Fruit fly (Drosophila melanogaster): ENCODE data around the gene Hsp60A.
A peak's percentile ranks its signal among the peaks of the same experiment; 100 is the strongest.

Hsp60A gene

dm6 chrX:11081242-11081641, 27.0 kb upstream of the Hsp60A start (continued):
- TF ChIP-seq klu (GFP tag; IDR thresholded peaks at IDR 0.05), result 0 out of 2 replicates have a peak, but pooled peaks have one; percentile 14
- no peak for TF ChIP-seq nom (GFP tag; optimal IDR thresholded peaks at IDR 0.05)
- no peak for TF ChIP-seq CG2199 (GFP tag; IDR thresholded peaks at IDR 0.05)
- TF ChIP-seq vvl (GFP tag; IDR thresholded peaks at IDR 0.05), result peak; percentile 47; the same call in 1 of the 2 replicates
- no peak for TF ChIP-seq Fer1 (GFP tag; optimal IDR thresholded peaks at IDR 0.05)
- TF ChIP-seq CG4617 (GFP tag; optimal IDR thresholded peaks at IDR 0.05; ENCODE audit: borderline replicate concordance), result no peak
- TF ChIP-seq Dll (GFP tag; IDR thresholded peaks at IDR 0.05; ENCODE audit: partially characterized antibody), result no peak
- no peak for TF ChIP-seq cas (GFP tag; IDR thresholded peaks at IDR 0.05)
- no peak for TF ChIP-seq Fer2 (tag; optimal IDR thresholded peaks at IDR 0.05)
- no peak for TF ChIP-seq her (GFP tag; optimal IDR thresholded peaks at IDR 0.05)
- no peak for TF ChIP-seq abd-A (tag; optimal IDR thresholded peaks at IDR 0.05)
- no peak for TF ChIP-seq CG1832 (GFP tag; optimal IDR thresholded peaks at IDR 0.05)
- TF ChIP-seq psq (GFP tag; optimal IDR thresholded peaks at IDR 0.05), result no peak
- TF ChIP-seq CG14667 (GFP tag; IDR thresholded peaks at IDR 0.05), result 0 out of 2 replicates have a peak, but pooled peaks have one; percentile 34
- no peak for TF ChIP-seq CG33213 (GFP tag; optimal IDR thresholded peaks at IDR 0.05)
- TF ChIP-seq CG9797 (GFP tag; optimal IDR thresholded peaks at IDR 0.05), result no peak
- no peak; the same call in 2 of the 3 replicates for TF ChIP-seq CG17361 (GFP tag; IDR thresholded peaks at IDR 0.05)
- TF ChIP-seq CG7556 (GFP tag; optimal IDR thresholded peaks at IDR 0.05), result peak; percentile 76
- peak; percentile 78 for TF ChIP-seq sens (GFP tag)
- TF ChIP-seq wdn (GFP tag; IDR thresholded peaks at IDR 0.05), result no peak
- no peak for TF ChIP-seq CG13296 (GFP tag; optimal IDR thresholded peaks at IDR 0.05)
- no peak for TF ChIP-seq vnd (GFP tag; IDR thresholded peaks at IDR 0.05; ENCODE audit: partially characterized antibody)
- TF ChIP-seq ase (GFP tag; IDR thresholded peaks at IDR 0.05), result no peak
- TF ChIP-seq gem (tag; optimal IDR thresholded peaks at IDR 0.05), result peak; percentile 75
- no peak for TF ChIP-seq CrebB (tag; optimal IDR thresholded peaks at IDR 0.05)
- TF ChIP-seq bowl (GFP tag; IDR thresholded peaks at IDR 0.05), result no peak
- TF ChIP-seq CG10654 (GFP tag; optimal IDR thresholded peaks at IDR 0.05), result no peak
- TF ChIP-seq Nf-YA (GFP tag; IDR thresholded peaks at IDR 0.05), result no peak
- no peak for TF ChIP-seq CG12744 (GFP tag; optimal IDR thresholded peaks at IDR 0.05)
- peak; percentile 55; the same call in 1 of the 2 replicates for TF ChIP-seq sob (GFP tag; IDR thresholded peaks at IDR 0.05)
- peak; percentile 40 for TF ChIP-seq D19A (tag; optimal IDR thresholded peaks at IDR 0.05)
- no peak; the same call in 1 of the 2 replicates for TF ChIP-seq Rx (GFP tag; IDR thresholded peaks at IDR 0.05)
- TF ChIP-seq gfzf (GFP tag; optimal IDR thresholded peaks at IDR 0.05), result no peak
- TF ChIP-seq ssp (GFP tag; IDR thresholded peaks at IDR 0.05), result 0 out of 2 replicates have a peak, but pooled peaks have one; percentile 17
- 0 out of 3 replicates have a peak, but pooled peaks have one; percentile 24 for TF ChIP-seq gce (GFP tag; IDR thresholded peaks at IDR 0.05)
- TF ChIP-seq Antp (GFP tag; optimal IDR thresholded peaks at IDR 0.05), result no peak
- no peak for TF ChIP-seq CG17912 (GFP tag; optimal IDR thresholded peaks at IDR 0.05)
- peak; percentile 25 for TF ChIP-seq mam (GFP tag; optimal IDR thresholded peaks at IDR 0.05)
- TF ChIP-seq ranshi (GFP tag; IDR thresholded peaks at IDR 0.05), result peak; percentile 51; the same call in 1 of the 2 replicates
- TF ChIP-seq CG4854 (GFP tag; optimal IDR thresholded peaks at IDR 0.05), result no peak
- no peak for TF ChIP-seq cg (GFP tag; optimal IDR thresholded peaks at IDR 0.05)
- peak; percentile 9 for TF ChIP-seq Hr3 (GFP tag; optimal IDR thresholded peaks at IDR 0.05)
- no peak for TF ChIP-seq CG8290 (GFP tag; optimal IDR thresholded peaks at IDR 0.05)
- no peak for TF ChIP-seq CG8290 (tag; optimal IDR thresholded peaks at IDR 0.05)
- TF ChIP-seq h (optimal IDR thresholded peaks at IDR 0.05), result no peak
- peak; percentile 22; the same call in 1 of the 2 replicates for TF ChIP-seq Taf1 (GFP tag; IDR thresholded peaks at IDR 0.05)
- TF ChIP-seq CG15479 (GFP tag; optimal IDR thresholded peaks at IDR 0.05), result no peak
- peak; percentile 26 for TF ChIP-seq Hsf (GFP tag; optimal IDR thresholded peaks at IDR 0.05)
- no peak; the same call in 1 of the 2 replicates for TF ChIP-seq Xrp1 (GFP tag; IDR thresholded peaks at IDR 0.05)
- TF ChIP-seq Chrac-16 (GFP tag; optimal IDR thresholded peaks at IDR 0.05), result peak; percentile 19
- TF ChIP-seq scrt (GFP tag; optimal IDR thresholded peaks at IDR 0.05), result no peak
- peak; percentile 13 for TF ChIP-seq pho (GFP tag; optimal IDR thresholded peaks at IDR 0.05)
